Worm (Caenorhabditis elegans): Measurements from ENCODE around the gene fbxa-88.

DNA sequence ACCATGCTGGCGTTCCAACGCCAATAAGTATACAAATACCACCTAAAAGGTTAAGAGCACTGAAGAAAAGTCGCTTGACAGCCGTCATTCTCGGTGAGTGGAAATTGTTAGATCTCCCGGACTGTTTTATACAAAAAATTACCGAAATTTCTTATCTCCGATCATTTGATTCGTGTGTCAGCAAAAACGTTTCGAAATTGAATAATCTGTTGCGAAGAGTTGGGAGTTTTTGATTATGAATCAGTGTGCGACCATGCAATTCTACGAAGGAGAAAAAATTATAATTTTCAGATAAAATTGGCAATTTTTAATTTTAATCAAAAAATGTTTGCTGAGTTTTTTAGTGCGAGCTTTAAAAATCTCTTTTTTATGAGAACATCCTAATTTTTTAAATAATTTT, 3.4 kb downstream of the fbxa-88 start, which contains the start of gene clc-11:
- no peak for TF ChIP-seq ets-7 (tag; optimal IDR thresholded peaks at IDR 0.05)
- TF ChIP-seq F13C5.2 (tag; optimal IDR thresholded peaks at IDR 0.05) = no peak

Data from whole organism, early embryonic.